Worm (Caenorhabditis elegans) whole organism, dauer: ENCODE data around the gene ZK550.2.

Experiments
- unc-62 ChIP-seq: sonication (generic microtip); optimal IDR thresholded peaks from 2 replicates; lab custom pipeline; 2017; ENCODE audit warnings: missing biosample characterization, missing genetic modification reagents, missing genetic modification characterization

Gene ZK550.2

ce11 chrIV:17276705-17277458, 31.5 kb downstream of the ZK550.2 start, which contains the start of gene clec-196:
TSS of gene clec-196 (plus strand) at chrIV:17276956.
- no peak for TF ChIP-seq unc-62 (GFP tag; lab: Kevin White, UChicago)

ce11 chrIV:17277459-17278173, 32.2 kb downstream of the ZK550.2 start:
- no peak for TF ChIP-seq unc-62 (GFP tag; lab: Kevin White, UChicago)

DNA sequence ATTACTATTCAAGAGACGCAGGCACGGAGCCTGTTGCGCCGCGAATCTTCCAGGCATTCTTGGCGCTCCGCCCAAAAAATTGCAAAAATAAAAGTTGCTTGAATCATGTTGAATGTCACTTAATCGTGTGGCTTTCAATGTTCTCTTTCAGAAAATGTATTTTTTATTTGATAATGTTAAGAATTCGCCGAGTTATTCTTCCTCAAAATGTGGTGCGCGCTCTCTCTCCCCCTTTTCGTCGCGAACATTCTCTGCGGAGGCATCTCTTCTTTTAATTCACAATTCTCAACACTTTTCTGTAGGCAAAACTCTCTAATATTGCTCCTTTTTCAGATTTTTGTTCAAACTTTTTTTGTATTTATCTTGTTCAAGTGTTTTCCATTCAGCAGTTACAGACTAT, 33.0 kb downstream of the ZK550.2 start:
- TF ChIP-seq unc-62 (GFP tag; lab: Kevin White, UChicago), result no peak

- no peak for TF ChIP-seq unc-62 (GFP tag; lab: Kevin White, UChicago)
These were observed 33.6 kb downstream of the ZK550.2 start, which contains the start of gene hsp-1 for ce11 chrIV:17278861-17279591. TSS of gene hsp-1 (plus strand) at chrIV:17278959.

DNA sequence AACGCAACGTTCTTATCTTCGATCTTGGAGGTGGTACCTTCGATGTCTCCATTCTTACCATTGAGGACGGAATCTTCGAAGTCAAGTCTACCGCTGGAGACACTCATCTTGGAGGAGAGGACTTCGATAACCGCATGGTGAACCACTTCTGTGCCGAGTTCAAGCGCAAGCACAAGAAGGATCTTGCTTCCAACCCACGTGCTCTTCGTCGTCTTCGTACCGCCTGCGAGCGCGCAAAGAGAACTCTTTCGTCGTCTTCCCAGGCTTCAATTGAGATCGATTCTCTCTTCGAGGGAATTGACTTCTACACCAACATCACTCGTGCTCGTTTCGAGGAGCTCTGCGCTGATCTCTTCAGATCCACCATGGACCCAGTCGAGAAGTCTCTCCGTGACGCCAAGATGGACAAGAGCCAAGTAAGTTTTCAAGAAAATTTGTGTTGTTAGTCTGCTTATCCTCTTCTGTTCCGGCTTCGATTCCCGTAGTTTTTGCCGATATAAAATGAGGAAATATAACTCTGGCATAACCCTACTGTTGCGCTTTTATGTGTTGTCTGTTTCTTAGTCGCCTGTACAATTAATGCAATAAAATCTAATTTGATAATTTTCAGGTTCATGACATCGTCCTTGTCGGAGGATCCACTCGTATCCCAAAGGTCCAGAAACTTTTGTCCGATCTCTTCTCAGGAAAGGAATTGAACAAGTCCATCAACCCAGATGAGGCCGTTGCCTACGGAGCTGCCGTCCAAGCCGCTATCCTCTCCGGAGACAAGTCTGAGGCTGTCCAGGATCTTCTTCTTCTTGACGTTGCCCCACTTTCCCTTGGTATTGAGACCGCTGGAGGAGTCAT, 34.4 kb downstream of the ZK550.2 start:
- no peak for TF ChIP-seq unc-62 (GFP tag; lab: Kevin White, UChicago)

DNA sequence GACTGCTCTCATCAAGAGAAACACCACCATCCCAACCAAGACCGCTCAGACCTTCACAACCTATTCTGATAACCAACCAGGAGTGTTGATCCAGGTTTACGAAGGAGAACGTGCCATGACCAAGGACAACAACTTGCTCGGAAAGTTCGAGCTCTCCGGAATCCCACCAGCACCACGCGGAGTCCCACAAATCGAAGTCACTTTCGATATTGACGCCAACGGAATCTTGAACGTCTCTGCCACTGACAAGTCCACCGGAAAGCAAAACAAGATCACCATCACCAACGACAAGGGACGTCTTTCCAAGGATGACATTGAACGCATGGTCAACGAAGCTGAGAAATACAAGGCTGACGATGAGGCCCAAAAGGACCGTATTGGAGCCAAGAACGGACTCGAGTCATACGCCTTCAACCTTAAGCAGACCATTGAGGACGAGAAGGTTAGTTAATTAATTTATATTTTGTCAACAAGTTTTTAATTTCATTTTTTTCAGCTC, 35.1 kb downstream of the ZK550.2 start:
- no peak for TF ChIP-seq unc-62 (GFP tag; lab: Kevin White, UChicago)

- no peak for TF ChIP-seq unc-62 (GFP tag; lab: Kevin White, UChicago)
These were observed 36.0 kb downstream of the ZK550.2 start for ce11 chrIV:17281060-17282021.

ce11 chrIV:17284099-17284498, 38.7 kb downstream of the ZK550.2 start, which contains the start of gene nra-1:
TSS of gene nra-1 (minus strand) at chrIV:17284199.
- TF ChIP-seq unc-62 (GFP tag; lab: Kevin White, UChicago), result no peak

DNA sequence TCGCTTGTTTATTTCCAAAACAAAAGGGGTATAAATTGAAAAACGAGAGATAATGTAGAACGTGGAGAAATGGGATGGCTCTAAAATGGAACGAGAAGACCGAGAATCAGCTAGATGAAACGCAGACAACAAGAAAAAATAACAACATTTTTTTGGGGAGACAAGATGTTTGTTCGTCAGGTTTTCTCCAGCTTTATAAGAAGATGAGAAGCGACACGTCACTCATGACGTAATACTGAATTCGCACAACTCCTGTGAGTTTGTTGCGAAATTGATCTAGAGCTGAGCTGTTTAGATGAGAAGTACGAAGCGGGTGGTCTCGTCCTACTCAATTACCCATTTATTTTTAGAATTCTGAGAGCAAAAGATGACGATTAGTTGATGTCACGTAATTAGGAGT, 39.9 kb downstream of the ZK550.2 start:
- TF ChIP-seq unc-62 (GFP tag; lab: Kevin White, UChicago), result no peak

DNA sequence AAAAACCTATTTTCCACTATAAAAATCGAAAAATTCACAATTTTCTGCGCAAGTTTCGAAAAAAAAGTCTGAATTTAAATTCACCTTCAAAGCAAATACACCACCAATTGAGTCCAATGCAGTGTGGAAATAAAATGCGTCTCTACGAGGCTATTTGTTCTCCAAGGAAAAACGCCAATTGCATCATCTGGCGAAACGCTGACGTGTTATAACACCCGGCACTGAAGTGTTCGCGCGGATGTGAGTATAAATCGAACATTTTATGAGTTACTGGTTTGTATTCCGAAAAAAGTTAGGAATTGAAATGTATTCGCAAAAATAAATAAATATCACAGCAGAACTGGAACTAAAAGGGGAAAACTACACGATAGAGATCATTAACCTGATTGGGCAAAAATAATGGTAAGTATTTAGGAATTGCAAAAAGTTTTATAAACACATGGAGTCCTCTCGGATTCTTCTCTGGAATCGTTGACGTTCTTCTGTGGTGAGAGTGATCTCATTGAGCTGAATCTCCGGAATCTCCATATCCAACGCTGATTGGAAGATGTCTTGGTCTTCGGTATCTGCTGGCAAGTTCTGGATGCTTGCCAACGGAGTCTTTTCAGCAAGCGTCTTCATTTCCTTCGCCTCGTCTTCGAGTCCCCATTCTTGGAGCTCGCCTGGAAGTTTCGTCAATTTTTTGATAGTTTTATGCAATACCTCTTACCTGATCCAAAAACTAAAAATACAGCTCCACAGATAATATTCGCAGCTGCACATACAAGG, 42.7 kb downstream of the ZK550.2 start, which contains the start of gene zipt-7.1:
Gene zipt-7.1, minus strand, starts transcription at position 232 of the 768 bp plus-strand sequence.
- TF ChIP-seq unc-62 (GFP tag; lab: Kevin White, UChicago), result no peak

DNA sequence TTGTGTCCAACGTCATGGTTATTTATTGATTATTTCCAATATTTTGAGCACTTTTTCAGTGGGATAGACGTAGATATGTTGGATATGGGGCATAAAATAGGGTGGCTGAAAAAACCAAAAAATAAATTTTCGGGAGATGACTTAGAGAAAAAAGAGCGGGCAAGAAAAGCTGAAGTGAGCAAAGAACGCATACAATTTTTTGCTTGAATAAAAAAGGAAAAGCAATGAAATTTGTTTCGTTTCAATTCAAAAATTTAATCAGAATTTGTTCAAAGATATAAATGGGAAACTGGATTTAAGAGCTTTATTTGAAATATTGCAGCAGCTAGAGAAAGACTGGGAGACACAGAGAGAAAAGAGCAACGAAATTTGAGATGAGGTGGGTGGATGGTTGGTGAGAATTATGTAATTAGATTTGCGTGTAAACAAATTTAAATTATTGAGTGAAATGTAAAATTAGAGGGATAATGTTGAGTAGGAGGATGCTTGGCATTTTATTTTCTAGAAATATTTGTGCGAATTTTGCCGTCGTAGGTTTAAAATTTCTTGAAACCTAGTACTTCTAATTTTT, 46.3 kb downstream of the ZK550.2 start, which contains the start of the genes T28F3.11 and slc-17.4:
Gene T28F3.11, minus strand, starts transcription at position 51 of the 571 bp plus-strand sequence.
Gene slc-17.4, minus strand, starts transcription at position 105 of the 571 bp plus-strand sequence.
- no peak for TF ChIP-seq unc-62 (GFP tag; lab: Kevin White, UChicago)

- no peak for TF ChIP-seq unc-62 (GFP tag; lab: Kevin White, UChicago)
These were observed 47.0 kb downstream of the ZK550.2 start for ce11 chrIV:17292350-17292749.
